Worm (Caenorhabditis elegans): ENCODE measurements around the gene Y51H4A.935.
A peak's percentile ranks its signal among the peaks of the same experiment; 100 is the strongest.

Gene Y51H4A.935

DNA sequence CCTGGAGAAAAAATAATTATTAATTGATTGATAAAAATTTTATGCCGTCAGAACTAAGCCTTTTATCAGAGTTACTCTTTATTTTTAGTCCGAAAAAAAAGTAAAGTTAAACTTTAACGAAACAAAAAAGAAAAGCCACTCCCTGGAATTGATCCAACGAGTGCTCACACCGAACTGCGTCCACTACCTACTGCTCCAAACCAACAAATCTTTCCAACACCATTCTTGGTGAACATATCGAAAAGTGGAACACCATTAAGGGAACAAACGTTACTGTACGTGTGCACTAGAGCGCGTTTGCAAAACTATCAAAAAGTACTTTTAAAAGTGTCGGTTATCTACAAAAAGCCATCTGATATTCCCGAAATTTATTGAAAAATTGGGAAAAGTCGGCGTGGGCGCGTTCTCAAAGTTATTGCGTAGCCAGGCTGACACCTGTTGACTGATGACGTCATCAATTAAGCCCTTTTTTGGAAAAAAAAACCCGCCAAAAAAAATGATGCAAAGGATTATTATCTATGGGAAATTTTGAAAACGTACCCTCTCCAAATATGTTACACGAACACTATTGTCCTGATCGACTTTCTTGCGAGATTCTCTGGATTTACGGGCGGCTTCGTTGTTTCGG lies 3.3 kb downstream of the Y51H4A.935 start:
- TF ChIP-seq nhr-11 (tag; optimal IDR thresholded peaks at IDR 0.05) (no peak), nhr-12 (tag; optimal IDR thresholded peaks at IDR 0.05) (no peak), zag-1 (tag; optimal IDR thresholded peaks at IDR 0.05) (no peak), mep-1 (tag; optimal IDR thresholded peaks at IDR 0.05) (no peak), alr-1 (tag; optimal IDR thresholded peaks at IDR 0.05; ENCODE audit: borderline replicate concordance) (no peak), blmp-1 (tag; optimal IDR thresholded peaks at IDR 0.05) (no peak), lin-35 (GFP tag; optimal IDR thresholded peaks at IDR 0.05) (no peak), jun-1 (tag; optimal IDR thresholded peaks at IDR 0.05) (no peak), nhr-71 (tag; optimal IDR thresholded peaks at IDR 0.05) (no peak)

DNA sequence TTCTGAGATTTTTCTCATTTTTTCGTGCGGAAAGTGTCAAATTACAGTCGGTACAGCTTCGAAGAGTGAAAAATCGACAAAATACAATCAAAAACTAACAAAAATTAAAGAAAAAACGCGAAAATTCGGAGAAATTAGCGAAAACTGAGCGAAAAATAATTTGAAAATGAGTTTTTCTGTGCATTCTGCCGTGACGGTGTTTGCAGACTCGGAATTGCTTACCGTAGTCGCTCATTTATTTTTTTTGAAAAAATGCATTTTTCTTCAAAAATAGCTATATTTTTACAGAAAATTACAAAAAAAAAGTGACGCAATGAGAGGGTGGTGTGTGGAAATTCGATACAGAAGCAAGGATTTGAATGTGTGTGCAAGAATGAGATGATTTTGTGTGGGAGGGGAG lies 4.0 kb downstream of the Y51H4A.935 start:
- TF ChIP-seq ceh-63 (GFP tag; optimal IDR thresholded peaks at IDR 0.05) (no peak), fkh-10 (GFP tag; optimal IDR thresholded peaks at IDR 0.05) (no peak), unc-30 (tag; optimal IDR thresholded peaks at IDR 0.05) (no peak), unc-62 (GFP tag; optimal IDR thresholded peaks at IDR 0.05) (no peak), C04F5.9 (tag; optimal IDR thresholded peaks at IDR 0.05) (no peak), aly-2 (tag; optimal IDR thresholded peaks at IDR 0.05) (no peak), unc-86 (tag; optimal IDR thresholded peaks at IDR 0.05) (no peak), lin-39 (tag; optimal IDR thresholded peaks at IDR 0.05) (no peak), nhr-90 (tag; optimal IDR thresholded peaks at IDR 0.05; ENCODE audit: poor library complexity) (no peak)

DNA sequence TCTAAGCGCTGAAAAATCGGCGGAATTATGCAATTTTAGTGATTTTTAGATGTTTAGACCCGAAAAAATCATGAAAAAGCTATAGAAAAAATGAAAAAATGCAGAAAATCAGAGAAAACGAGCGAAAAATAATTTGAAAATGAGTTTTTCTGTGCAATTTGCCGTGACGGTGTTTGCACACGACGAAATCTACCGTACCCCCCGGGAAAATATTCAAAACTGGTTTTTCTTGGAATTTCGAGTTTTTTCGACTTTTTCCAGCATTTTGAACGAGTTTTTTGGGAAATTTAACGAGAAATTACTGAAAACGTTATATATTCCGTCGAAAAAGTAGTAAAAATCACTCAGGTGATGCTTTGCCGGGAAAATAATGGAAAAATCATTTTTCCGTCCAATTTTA lies 4.6 kb downstream of the Y51H4A.935 start:
- no peak for TF ChIP-seq efl-1 (optimal IDR thresholded peaks at IDR 0.05)
- peak in 1 of 2 experiments; percentile 51 for TF ChIP-seq efl-1 (GFP tag; optimal IDR thresholded peaks at IDR 0.05 in 1 of 2)
- no peak for TF ChIP-seq fkh-8 (tag; optimal IDR thresholded peaks at IDR 0.05)

DNA sequence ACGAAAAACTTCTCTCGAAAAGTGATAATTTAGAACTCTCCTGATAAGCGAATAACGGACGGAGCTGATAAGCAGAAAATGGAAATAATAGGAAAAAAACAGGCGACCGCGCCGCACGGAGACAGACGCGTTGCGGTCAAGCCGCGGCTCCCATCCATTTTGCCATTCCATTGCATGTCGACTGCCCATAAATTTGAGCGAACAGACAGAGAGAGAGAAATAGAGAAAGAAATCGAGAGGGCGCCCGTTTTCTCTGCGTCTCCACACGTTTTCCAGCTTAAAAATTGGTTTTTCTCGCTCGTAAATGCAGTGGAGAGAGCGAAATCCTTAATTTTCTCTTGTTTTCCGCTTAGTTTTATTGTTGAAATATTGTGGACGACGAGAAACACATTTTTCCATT lies 5.2 kb downstream of the Y51H4A.935 start:
- TF ChIP-seq nhr-84 (tag; optimal IDR thresholded peaks at IDR 0.05) (no peak), unc-62 (GFP tag; optimal IDR thresholded peaks at IDR 0.05) (no peak), elt-3 (tag; optimal IDR thresholded peaks at IDR 0.05) (no peak), ztf-11 (tag; optimal IDR thresholded peaks at IDR 0.05) (no peak), ama-1 (optimal IDR thresholded peaks at IDR 0.05) (no peak), ceh-82 (tag; optimal IDR thresholded peaks at IDR 0.05) (peak in 2 of 3 experiments; percentile 17 to 66), irx-1 (tag; optimal IDR thresholded peaks at IDR 0.05) (no peak), aha-1 (tag; optimal IDR thresholded peaks at IDR 0.05) (no peak), fkh-8 (tag; optimal IDR thresholded peaks at IDR 0.05) (no peak), unc-98 (GFP tag; IDR thresholded peaks at IDR 0.05) (no peak), zag-1 (tag; optimal IDR thresholded peaks at IDR 0.05) (no peak), nhr-237 (tag; optimal IDR thresholded peaks at IDR 0.05) (no peak), lsy-2 (tag; optimal IDR thresholded peaks at IDR 0.05) (peak; percentile 39 to 56), vab-15 (tag; optimal IDR thresholded peaks at IDR 0.05) (no peak), hlh-17 (GFP tag; optimal IDR thresholded peaks at IDR 0.05; ENCODE audit: borderline replicate concordance) (no peak), lin-14 (GFP tag; optimal IDR thresholded peaks at IDR 0.05) (peak; percentile 85), F16B12.6 (tag; optimal IDR thresholded peaks at IDR 0.05) (no peak), ztf-4 (tag; optimal IDR thresholded peaks at IDR 0.05) (no peak), fos-1 (tag; optimal IDR thresholded peaks at IDR 0.05) (peak; percentile 60), snpc-4 (tag; optimal IDR thresholded peaks at IDR 0.05) (no peak), ets-5 (GFP tag; IDR thresholded peaks at IDR 0.05) (no peak), ceh-63 (GFP tag; optimal IDR thresholded peaks at IDR 0.05) (no peak), blmp-1 (tag; optimal IDR thresholded peaks at IDR 0.05) (peak; percentile 70), nhr-19 (GFP tag; conservative IDR thresholded peaks at IDR 0.05) (no peak), sox-4 (tag; optimal IDR thresholded peaks at IDR 0.05) (no peak), isw-1 (GFP tag; IDR thresholded peaks at IDR 0.05) (peak; percentile 15), hlh-4 (tag; optimal IDR thresholded peaks at IDR 0.05) (no peak), nhr-47 (tag; optimal IDR thresholded peaks at IDR 0.05) (no peak), jun-1 (tag; optimal IDR thresholded peaks at IDR 0.05) (peak; percentile 53), fkh-4 (tag; optimal IDR thresholded peaks at IDR 0.05; ENCODE audit: borderline replicate concordance) (peak; percentile 51), mdl-1 (tag; optimal IDR thresholded peaks at IDR 0.05) (no peak), nhr-76 (tag; optimal IDR thresholded peaks at IDR 0.05) (no peak), ces-1 (GFP tag; optimal IDR thresholded peaks at IDR 0.05) (no peak), mef-2 (tag; optimal IDR thresholded peaks at IDR 0.05) (no peak)
